Fruit fly (Drosophila melanogaster) whole organism, embryonic: ENCODE results near the gene heix.

ENCODE experiments used
- CG11504 ChIP-seq: fragments of 200-800 bp; sonication (Bioruptor generic); optimal IDR thresholded peaks from 3 replicates; lab custom pipeline; 2019; ENCODE audit warnings: missing biosample characterization, mild to moderate bottlenecking, missing genetic modification characterization, moderate library complexity
- CG11560 ChIP-seq: fragments of 200-800 bp; sonication (Bioruptor generic); IDR thresholded peaks from 3 replicates; pipeline ENCODE4 v1.3.6; 2022; ENCODE audit warnings: missing biosample characterization, missing genetic modification characterization
- CG12155 ChIP-seq: fragments of 200-800 bp; sonication (Bioruptor generic); optimal IDR thresholded peaks from 3 replicates; lab custom pipeline; 2016; ENCODE audit warnings: missing biosample characterization, missing genetic modification characterization
- CG12299 ChIP-seq: fragments of 200-800 bp; sonication (Bioruptor generic); optimal IDR thresholded peaks from 2 replicates; lab custom pipeline; 2018; ENCODE audit warnings: missing biosample characterization, mild to moderate bottlenecking, missing genetic modification characterization
- CG1233 ChIP-seq: fragments of 200-800 bp; sonication (Bioruptor generic); optimal IDR thresholded peaks from 4 replicates; lab custom pipeline; 2018; ENCODE audit warnings: missing biosample characterization, mild to moderate bottlenecking, missing genetic modification characterization
- CG12942 ChIP-seq: fragments of 200-800 bp; sonication (Bioruptor generic); optimal IDR thresholded peaks from 3 replicates; lab custom pipeline; 2016; ENCODE audit warnings: missing biosample characterization, missing genetic modification characterization
- CG13894 ChIP-seq: fragments of 200-800 bp; sonication (Bioruptor generic); optimal IDR thresholded peaks from 3 replicates; lab custom pipeline; 2018; ENCODE audit warnings: missing biosample characterization, mild to moderate bottlenecking, missing genetic modification characterization, moderate library complexity
- CG17385 ChIP-seq: fragments of 200-800 bp; sonication (Bioruptor generic); optimal IDR thresholded peaks from 3 replicates; lab custom pipeline; 2018; ENCODE audit warnings: missing biosample characterization, mild to moderate bottlenecking, missing genetic modification characterization
- CG1832 ChIP-seq: fragments of 200-800 bp; sonication (Bioruptor generic); optimal IDR thresholded peaks from 2 replicates; lab custom pipeline; 2017; ENCODE audit warnings: missing biosample characterization, mild to moderate bottlenecking, missing genetic modification characterization, inconsistent platforms
- CG2712 ChIP-seq: fragments of 200-800 bp; optimal IDR thresholded peaks from 3 replicates; lab custom pipeline; 2019; ENCODE audit warnings: missing biosample characterization, mild to moderate bottlenecking, missing genetic modification characterization, moderate library complexity
- CG34422 ChIP-seq: fragments of 200-800 bp; sonication (Bioruptor generic); IDR thresholded peaks from 3 replicates; pipeline ENCODE4 v1.3.6; 2022; ENCODE audit warnings: missing biosample characterization, missing genetic modification characterization
- CG3995 ChIP-seq: fragments of 200-800 bp; sonication (Bioruptor generic); optimal IDR thresholded peaks from 3 replicates; lab custom pipeline; 2016; ENCODE audit warnings: missing biosample characterization, missing genetic modification characterization
- CG4360 ChIP-seq: fragments of 200-800 bp; sonication (Bioruptor generic); IDR thresholded peaks from 2 replicates; pipeline ENCODE4 v1.3.6; 2022; ENCODE audit warnings: missing biosample characterization, missing genetic modification characterization
- CG5180 ChIP-seq: fragments of 200-800 bp; sonication (Bioruptor generic); optimal IDR thresholded peaks from 3 replicates; lab custom pipeline; 2017; ENCODE audit warnings: missing biosample characterization, missing genetic modification characterization, mild to moderate bottlenecking, moderate library complexity, missing genetic modification reagents
- CG8924 ChIP-seq: fragments of 200-800 bp; optimal IDR thresholded peaks from 3 replicates; lab custom pipeline; 2019; ENCODE audit warnings: missing biosample characterization, mild to moderate bottlenecking, missing genetic modification characterization, moderate library complexity
- CTCF ChIP-seq: fragments of 200-800 bp; sonication (Bioruptor generic); optimal IDR thresholded peaks from 2 replicates; lab custom pipeline; 2017; ENCODE audit warnings: missing biosample characterization, mild to moderate bottlenecking, missing genetic modification characterization, moderate library complexity
- D19B ChIP-seq: fragments of 200-800 bp; sonication (Bioruptor generic); optimal IDR thresholded peaks from 2 replicates; lab custom pipeline; 2017; ENCODE audit warnings: missing biosample characterization, mild to moderate bottlenecking, missing genetic modification characterization
- Dp ChIP-seq: fragments of 200-800 bp; sonication (Bioruptor generic); optimal IDR thresholded peaks from 2 replicates; lab custom pipeline; 2018; ENCODE audit warnings: missing biosample characterization, mild to moderate bottlenecking, missing genetic modification characterization, moderate library complexity
- Elba2 ChIP-seq: fragments of 200-800 bp; sonication (Bioruptor generic); optimal IDR thresholded peaks from 3 replicates; lab custom pipeline; 2016; ENCODE audit warnings: missing biosample characterization, missing genetic modification characterization
- Max ChIP-seq: fragments of 200-800 bp; sonication (Bioruptor generic); optimal IDR thresholded peaks from 2 replicates; lab custom pipeline; 2016; ENCODE audit warnings: missing biosample characterization, mild to moderate bottlenecking, missing genetic modification characterization
- Neu2 ChIP-seq: fragments of 200-800 bp; sonication (Bioruptor generic); optimal IDR thresholded peaks from 3 replicates; lab custom pipeline; 2016; ENCODE audit warnings: missing biosample characterization, missing genetic modification characterization, borderline replicate concordance
- Side ChIP-seq: fragments of 200-800 bp; sonication (Bioruptor generic); optimal IDR thresholded peaks from 2 replicates; lab custom pipeline; 2016; ENCODE audit warnings: missing biosample characterization, missing genetic modification characterization
- Sry-β ChIP-seq: fragments of 200-800 bp; sonication (Bioruptor generic); optimal IDR thresholded peaks from 2 replicates; lab custom pipeline; 2018; ENCODE audit warnings: missing biosample characterization, mild to moderate bottlenecking, missing genetic modification characterization, moderate library complexity
- Sry-δ ChIP-seq: fragments of 200-800 bp; sonication (Bioruptor generic); optimal IDR thresholded peaks from 2 replicates; lab custom pipeline; 2016; ENCODE audit warnings: missing biosample characterization, missing genetic modification characterization
- Trl ChIP-seq, 3 experiments: fragments of >200 bp in 2 of 3; fragments of 200-800 bp in 1 of 3; sonication (Bioruptor generic) in 1 of 3; optimal IDR thresholded peaks; 2 replicates in 1 of 3; 3 replicates in 2 of 3; lab custom pipeline; 2016 to 2017; ENCODE audit warnings: missing biosample characterization in 1 of 3, missing genetic modification characterization in 1 of 3
- bigmax ChIP-seq: fragments of 200-800 bp; sonication (Bioruptor generic); optimal IDR thresholded peaks from 2 replicates; lab custom pipeline; 2018; ENCODE audit warnings: missing biosample characterization, mild to moderate bottlenecking, missing genetic modification characterization
- ftz-f1 ChIP-seq: fragments of 200-800 bp; sonication (Bioruptor generic); optimal IDR thresholded peaks from 2 replicates; lab custom pipeline; 2016; ENCODE audit warnings: missing biosample characterization, missing genetic modification characterization
- grn ChIP-seq: fragments of 200-800 bp; sonication (Bioruptor generic); optimal IDR thresholded peaks from 3 replicates; lab custom pipeline; 2017; ENCODE audit warnings: missing biosample characterization, missing genetic modification characterization
- insv ChIP-seq, 2 experiments: fragments of 200-800 bp; sonication (Bioruptor generic); optimal IDR thresholded peaks; 3 replicates each; lab custom pipeline; 2016 to 2018; ENCODE audit warnings: missing biosample characterization in 2 of 2, missing genetic modification characterization in 2 of 2
- kni ChIP-seq: fragments of 200-800 bp; sonication (Bioruptor generic); optimal IDR thresholded peaks from 3 replicates; lab custom pipeline; 2017; ENCODE audit warnings: mild to moderate bottlenecking, missing biosample characterization, missing genetic modification reagents, missing genetic modification characterization
- nau ChIP-seq: fragments of 200-800 bp; sonication (Bioruptor generic); optimal IDR thresholded peaks from 3 replicates; lab custom pipeline; 2017; ENCODE audit warnings: missing biosample characterization, mild to moderate bottlenecking, missing genetic modification characterization, missing genetic modification reagents
- nerfin-1 ChIP-seq: fragments of 200-800 bp; sonication (Bioruptor generic); optimal IDR thresholded peaks from 3 replicates; lab custom pipeline; 2019; ENCODE audit warnings: missing biosample characterization, mild to moderate bottlenecking, missing genetic modification characterization, moderate library complexity
- nom ChIP-seq: fragments of 200-800 bp; sonication (Bioruptor generic); optimal IDR thresholded peaks from 2 replicates; lab custom pipeline; 2017; ENCODE audit warnings: missing biosample characterization, missing genetic modification characterization, mild to moderate bottlenecking, moderate library complexity, missing genetic modification reagents
- pros ChIP-seq: fragments of 200-800 bp; sonication (Bioruptor generic); optimal IDR thresholded peaks from 3 replicates; lab custom pipeline; 2019; ENCODE audit warnings: missing biosample characterization, mild to moderate bottlenecking, missing genetic modification characterization, moderate library complexity
- sd ChIP-seq: fragments of 200-800 bp; sonication (Bioruptor generic); optimal IDR thresholded peaks from 3 replicates; lab custom pipeline; 2018; ENCODE audit warnings: missing biosample characterization, mild to moderate bottlenecking, missing genetic modification characterization, moderate library complexity
- sens ChIP-seq: fragments of 200-800 bp; sonication (Bioruptor generic); peaks from one replicate; lab custom pipeline; 2016; ENCODE audit warnings: missing biosample characterization, missing genetic modification characterization
- tap ChIP-seq: fragments of 200-800 bp; optimal IDR thresholded peaks from 3 replicates; lab custom pipeline; 2019; ENCODE audit warnings: missing biosample characterization, mild to moderate bottlenecking, missing genetic modification characterization, moderate library complexity
- twi ChIP-seq: fragments of 200-800 bp; optimal IDR thresholded peaks from 2 replicates; lab custom pipeline; 2019; ENCODE audit warnings: missing biosample characterization, mild to moderate bottlenecking, missing genetic modification characterization, moderate library complexity

Gene heix

dm6 chr2L:16268107-16268539, 31.5 kb downstream of the heix start (continued):
- peak; percentile 8 for TF ChIP-seq Neu2 (GFP tag; lab: Kevin White, UChicago)
- peak; percentile 30 for TF ChIP-seq nau (GFP tag; lab: Kevin White, UChicago)
- no peak for TF ChIP-seq Dp (GFP tag; lab: Kevin White, UChicago)
- peak in 1 of 2 experiments; percentile 76 for TF ChIP-seq insv (GFP tag; optimal IDR thresholded peaks at IDR 0.05; lab: Kevin White, UChicago)
- no peak for TF ChIP-seq bigmax
- peak; percentile 8 for TF ChIP-seq Elba2 (GFP tag; lab: Kevin White, UChicago)
- no peak for TF ChIP-seq Side (GFP tag; lab: Kevin White, UChicago)
- no peak for TF ChIP-seq CG34422 (GFP tag; lab: Robert Waterston, UW)
- TF ChIP-seq CG11504, result peak; percentile 42
- TF ChIP-seq CG1233, result no peak
- TF ChIP-seq Trl (optimal IDR thresholded peaks at IDR 0.05; lab: Kevin White, UChicago), result peak; percentile 85 to 95
- TF ChIP-seq Trl (GFP tag; optimal IDR thresholded peaks at IDR 0.05; lab: Kevin White, UChicago), result no peak
- TF ChIP-seq CG8924 (tag; lab: Kevin White, UChicago), result peak; percentile 40
- peak; percentile 58 for TF ChIP-seq pros (GFP tag; lab: Kevin White, UChicago)
- no peak for TF ChIP-seq CG3995
- peak; percentile 18 for TF ChIP-seq CG17385 (GFP tag; lab: Kevin White, UChicago)
- peak; percentile 91 for TF ChIP-seq CG13894
- TF ChIP-seq twi (tag; lab: Kevin White, UChicago), result peak; percentile 56
- TF ChIP-seq CG12942, result no peak
- peak; percentile 25 for TF ChIP-seq nerfin-1 (tag; lab: Kevin White, UChicago)
- TF ChIP-seq CG2712 (tag; lab: Kevin White, UChicago), result no peak
- TF ChIP-seq CG11560 (tag; lab: Robert Waterston, UW), result no peak
- TF ChIP-seq Sry-β (GFP tag; lab: Kevin White, UChicago), result peak; percentile 16
- TF ChIP-seq Sry-δ (GFP tag; lab: Kevin White, UChicago), result no peak
- TF ChIP-seq grn (GFP tag; lab: Kevin White, UChicago), result peak; percentile 73
- TF ChIP-seq Max (GFP tag; lab: Kevin White, UChicago), result no peak
- peak; percentile 57 for TF ChIP-seq sd (tag; lab: Kevin White, UChicago)
- peak; percentile 65 for TF ChIP-seq CG5180
- TF ChIP-seq CG1832 (GFP tag; lab: Kevin White, UChicago), result no peak
- peak; percentile 6 for TF ChIP-seq CTCF (GFP tag; lab: Kevin White, UChicago)
- TF ChIP-seq ftz-f1 (GFP tag; lab: Kevin White, UChicago), result peak; percentile 6
- peak; percentile 12 for TF ChIP-seq kni (GFP tag; lab: Kevin White, UChicago)
- peak; percentile 34 for TF ChIP-seq tap (tag; lab: Kevin White, UChicago)
- no peak for TF ChIP-seq CG12299 (tag; lab: Kevin White, UChicago)
- TF ChIP-seq, all 482 proteins: peak for 36

dm6 chr2L:16267159-16268065, 32.2 kb downstream of the heix start:
- peak; percentile 75 for TF ChIP-seq sens
- no peak for TF ChIP-seq D19B (GFP tag; lab: Kevin White, UChicago)
- TF ChIP-seq nom (GFP tag; lab: Kevin White, UChicago), result peak; percentile 27
- no peak for TF ChIP-seq CG4360
- no peak for TF ChIP-seq CG12155
- no peak for TF ChIP-seq CTCF (GFP tag; lab: Kevin White, UChicago)
